Worm (Caenorhabditis elegans) whole organism, L4 larva: Measurements from ENCODE around the gene C56A3.8.

Experiments used
- ceh-44 ChIP-seq: fragments of 200-800 bp; sonication (Bioruptor generic); IDR thresholded peaks from 2 replicates; pipeline ENCODE4 v1.3.6; 2022; ENCODE audit warnings: missing genetic modification reagents, missing genetic modification characterization, missing compliant biosample characterization
- ceh-62 ChIP-seq: sonication (generic microtip); optimal IDR thresholded peaks from 2 replicates; lab custom pipeline; 2017; ENCODE audit warnings: missing biosample characterization, missing genetic modification characterization
- dve-1 ChIP-seq: sonication (generic microtip); optimal IDR thresholded peaks from 2 replicates; lab custom pipeline; 2017; ENCODE audit warnings: antibody characterized with exemption, mild to moderate bottlenecking, missing genetic modification characterization, missing compliant biosample characterization; ENCODE audit not compliant: insufficient read depth
- lir-3 ChIP-seq: sonication (generic microtip); optimal IDR thresholded peaks from 2 replicates; lab custom pipeline; 2016; ENCODE audit warnings: mild to moderate bottlenecking, missing genetic modification characterization, missing compliant biosample characterization
- madf-9 ChIP-seq: fragments of 200-800 bp; sonication (Bioruptor generic); conservative IDR thresholded peaks from 2 replicates; pipeline ENCODE4 v1.3.6; 2022; ENCODE audit warnings: missing genetic modification reagents, missing genetic modification characterization, missing compliant biosample characterization
- mdl-1 ChIP-seq, 2 experiments: fragments of 150-350 bp in 1 of 2; sonication (generic microtip) in 1 of 2; optimal IDR thresholded peaks; 2 replicates each; lab custom pipeline; 2014 to 2017; ENCODE audit warnings: missing biosample characterization in 2 of 2, missing genetic modification characterization in 2 of 2
- nhr-28 ChIP-seq: fragments of 150-350 bp; optimal IDR thresholded peaks from 2 replicates; lab custom pipeline; 2014; ENCODE audit warnings: missing biosample characterization, missing genetic modification characterization
- nhr-76 ChIP-seq: fragments of 150-350 bp; optimal IDR thresholded peaks from 2 replicates; lab custom pipeline; 2014; ENCODE audit warnings: missing biosample characterization, missing genetic modification characterization
- php-3 ChIP-seq: fragments of 200-800 bp; sonication (Bioruptor generic); IDR thresholded peaks from 2 replicates; pipeline ENCODE4 v1.3.6; 2022; ENCODE audit warnings: missing genetic modification reagents, missing genetic modification characterization, missing compliant biosample characterization
- skn-1 ChIP-seq: fragments of 150-350 bp; optimal IDR thresholded peaks from 2 replicates; lab custom pipeline; 2014; ENCODE audit warnings: missing biosample characterization, missing genetic modification characterization
- snpc-4 ChIP-seq: fragments of 150-350 bp; optimal IDR thresholded peaks from 2 replicates; lab custom pipeline; 2014; ENCODE audit warnings: missing biosample characterization, missing genetic modification characterization
- unc-130 ChIP-seq: sonication (generic microtip); optimal IDR thresholded peaks from 2 replicates; lab custom pipeline; 2016; ENCODE audit warnings: missing genetic modification reagents, missing genetic modification characterization, missing compliant biosample characterization
- ztf-11 ChIP-seq: fragments of 150-350 bp; optimal IDR thresholded peaks from 2 replicates; lab custom pipeline; 2014; ENCODE audit warnings: missing biosample characterization, missing genetic modification characterization

DNA sequence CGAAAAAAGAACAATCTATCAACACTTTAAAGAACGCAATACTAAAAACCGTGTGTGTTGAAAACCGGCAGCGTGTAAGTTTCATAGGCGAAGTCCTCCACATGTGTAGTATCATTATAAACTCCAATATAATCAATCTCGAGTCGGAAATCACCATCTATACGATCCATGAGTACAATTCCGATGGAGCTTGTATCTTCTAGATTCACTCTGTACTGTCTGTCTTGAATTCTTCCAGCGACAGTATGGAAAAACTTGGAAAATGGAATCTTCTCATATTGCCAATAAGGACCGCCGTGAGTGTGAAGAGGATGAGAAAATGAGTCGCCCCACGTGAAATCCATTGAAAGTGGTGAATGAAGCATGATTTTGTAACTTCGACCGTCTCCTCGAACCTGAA lies 6.9 kb downstream of the C56A3.8 start:
- no peak for TF ChIP-seq ceh-62 (tag; lab: Kevin White, UChicago)
- no peak for TF ChIP-seq ceh-44 (GFP tag; lab: Robert Waterston, UW)
- no peak for TF ChIP-seq mdl-1 (tag; optimal IDR thresholded peaks at IDR 0.05; lab: Kevin White, UChicago)
- peak; percentile 36 for TF ChIP-seq dve-1 (tag; lab: Kevin White, UChicago)
- no peak for TF ChIP-seq unc-130 (GFP tag; lab: Kevin White, UChicago)
- no peak for TF ChIP-seq lir-3 (tag; lab: Kevin White, UChicago)
- no peak for TF ChIP-seq skn-1 (tag; lab: Kevin White, UChicago)
- no peak for TF ChIP-seq snpc-4 (tag; lab: Kevin White, UChicago)
- no peak for TF ChIP-seq madf-9 (GFP tag; lab: Robert Waterston, UW)
- no peak for TF ChIP-seq ztf-11
- no peak for TF ChIP-seq nhr-28 (tag; lab: Kevin White, UChicago)
- no peak for TF ChIP-seq nhr-76
- TF ChIP-seq php-3 (GFP tag; lab: Robert Waterston, UW) = 0 out of 2 replicates have a peak, but pooled peaks have one; percentile 32
